Fruit fly (Drosophila melanogaster) whole organism, wandering third instar larva: ENCODE results near the gene Cyp4s3.

ENCODE experiments used
- CG32264 ChIP-seq: fragments of 200-800 bp; sonication (Bioruptor generic); optimal IDR thresholded peaks from 2 replicates; lab custom pipeline; 2016; ENCODE audit warnings: missing biosample characterization, missing genetic modification characterization
- GATAd ChIP-seq: sonication (Bioruptor generic); optimal IDR thresholded peaks from 2 replicates; lab custom pipeline; 2016; ENCODE audit warnings: missing biosample characterization, missing genetic modification characterization
- Jra ChIP-seq: sonication (Bioruptor generic); optimal IDR thresholded peaks from 2 replicates; lab custom pipeline; 2016; ENCODE audit warnings: missing biosample characterization, missing genetic modification characterization
- Myc ChIP-seq: fragments of >200 bp; optimal IDR thresholded peaks from 2 replicates; lab custom pipeline; 2017
- Rel ChIP-seq, 2 experiments: fragments of 200-800 bp; sonication (Bioruptor generic) in 1 of 2; optimal IDR thresholded peaks; 2 replicates in 1 of 2; 3 replicates in 1 of 2; lab custom pipeline; 2016 to 2019; ENCODE audit warnings: mild to moderate bottlenecking in 2 of 2, missing biosample characterization in 2 of 2, missing genetic modification characterization in 2 of 2, moderate library complexity in 1 of 2
- dmrt93B ChIP-seq: fragments of 200-800 bp; sonication (Bioruptor generic); optimal IDR thresholded peaks from 2 replicates; lab custom pipeline; 2018; ENCODE audit warnings: missing biosample characterization, mild to moderate bottlenecking, missing genetic modification characterization
- h ChIP-seq: fragments of 200-800 bp; sonication (Bioruptor generic); optimal IDR thresholded peaks from 3 replicates; lab custom pipeline; 2016; ENCODE audit warnings: missing biosample characterization, mild to moderate bottlenecking, missing genetic modification characterization
- lola ChIP-seq: fragments of >200 bp; optimal IDR thresholded peaks from 2 replicates; lab custom pipeline; 2017; ENCODE audit warnings: missing biosample characterization, missing genetic modification characterization
- pan ChIP-seq: fragments of >200 bp; optimal IDR thresholded peaks from 2 replicates; lab custom pipeline; 2017
- psq ChIP-seq: fragments of 200-800 bp; sonication (Bioruptor generic); optimal IDR thresholded peaks from 3 replicates; lab custom pipeline; 2017; ENCODE audit warnings: missing biosample characterization, mild to moderate bottlenecking, missing genetic modification characterization, moderate library complexity
- tai ChIP-seq: sonication (Bioruptor generic); optimal IDR thresholded peaks from 2 replicates; lab custom pipeline; 2016; ENCODE audit warnings: missing biosample characterization, missing genetic modification characterization

- TF ChIP-seq pan, result no peak
- TF ChIP-seq h (GFP tag; lab: Kevin White, UChicago), result no peak
- no peak for TF ChIP-seq Rel (GFP tag; optimal IDR thresholded peaks at IDR 0.05; lab: Kevin White, UChicago)
- no peak for TF ChIP-seq Rel (tag; optimal IDR thresholded peaks at IDR 0.05; lab: Kevin White, UChicago)
- TF ChIP-seq dmrt93B, result no peak
- no peak for TF ChIP-seq lola (GFP tag; lab: Kevin White, UChicago)
- no peak for TF ChIP-seq CG32264 (GFP tag; lab: Kevin White, UChicago)
- TF ChIP-seq tai (GFP tag; lab: Kevin White, UChicago), result no peak
- no peak for TF ChIP-seq Jra
- TF ChIP-seq Myc (lab: Kevin White, UChicago), result no peak
- TF ChIP-seq psq, result no peak
- no peak for TF ChIP-seq GATAd (GFP tag; lab: Kevin White, UChicago)
Measured at dm6 chrX:15070137-15070536, 46.2 kb downstream of the Cyp4s3 start.
